Worm (Caenorhabditis elegans): ENCODE measurements around the gene tra-2.
A peak's percentile ranks its signal among the peaks of the same experiment; 100 is the strongest.

Gene tra-2

DNA sequence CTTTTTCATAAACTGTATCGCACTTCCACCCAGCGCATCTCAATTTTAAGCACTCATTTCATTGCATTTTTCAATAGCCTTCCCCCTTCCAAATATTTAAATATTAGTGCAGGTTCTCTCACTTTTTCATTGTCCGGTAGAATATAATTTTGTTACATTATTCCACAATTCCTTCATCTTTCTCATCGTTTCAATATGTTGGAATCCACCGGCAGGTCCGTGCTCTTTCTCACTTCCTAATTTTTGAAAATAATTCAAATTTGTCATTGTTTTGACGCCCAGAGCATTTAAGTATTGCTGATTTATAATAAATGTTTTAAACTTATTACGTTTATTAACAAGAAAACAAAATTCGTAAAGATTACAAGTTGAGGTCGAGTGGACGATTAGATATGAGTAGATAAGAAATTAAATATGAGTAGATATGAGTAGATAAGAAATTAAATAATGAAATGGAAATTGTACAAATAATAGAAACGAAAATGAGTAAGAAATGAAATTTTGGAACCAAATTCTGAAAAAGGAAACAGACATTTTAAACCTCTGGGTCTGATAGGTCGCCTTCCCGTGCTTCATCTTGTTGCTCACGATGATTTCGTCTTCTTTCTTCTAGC lies 10.3 kb downstream of the tra-2 start:
- no peak for TF ChIP-seq ref-1 (GFP tag; conservative IDR thresholded peaks at IDR 0.05)
- no peak for TF ChIP-seq T22C8.4 (GFP tag; IDR thresholded peaks at IDR 0.05)
- TF ChIP-seq med-1 (GFP tag; optimal IDR thresholded peaks at IDR 0.05; ENCODE audit: insufficient read depth) = no peak
- no peak for TF ChIP-seq ztf-23 (GFP tag; IDR thresholded peaks at IDR 0.05)
- TF ChIP-seq flt-1 (GFP tag; IDR thresholded peaks at IDR 0.05) = no peak
- no peak for TF ChIP-seq klf-2 (GFP tag; conservative IDR thresholded peaks at IDR 0.05)
- no peak for TF ChIP-seq cog-1 (tag; optimal IDR thresholded peaks at IDR 0.05)
- TF ChIP-seq tab-1 (GFP tag; IDR thresholded peaks at IDR 0.05) = no peak
- TF ChIP-seq ztf-29 (GFP tag; IDR thresholded peaks at IDR 0.05) = no peak

DNA sequence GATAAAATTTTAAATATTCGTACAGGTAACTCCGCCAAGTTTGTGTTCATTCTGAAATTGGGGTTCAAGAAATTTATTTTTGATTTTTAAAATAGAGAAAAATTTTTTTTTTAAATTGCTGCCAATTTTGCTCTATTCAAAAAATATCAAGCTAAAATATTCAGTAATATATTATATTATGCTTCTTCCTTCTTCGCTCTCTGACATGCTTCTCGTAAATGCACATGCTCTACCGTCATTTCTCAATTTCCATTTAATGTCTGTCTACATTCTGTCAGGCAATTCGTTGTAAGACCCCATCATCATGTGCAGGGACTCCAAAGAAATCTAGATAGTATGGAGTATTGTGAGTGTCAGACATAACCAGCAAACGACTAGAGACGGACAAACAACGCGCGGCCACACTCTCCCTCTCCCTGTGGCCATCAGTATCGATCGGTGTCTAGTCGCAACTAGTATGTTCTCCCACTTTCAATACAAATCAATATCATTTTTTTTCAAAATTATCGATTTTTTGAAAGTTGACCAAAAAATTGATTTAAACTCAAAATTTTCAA lies 14.1 kb downstream of the tra-2 start, which contains the start of the genes malt-1 and ceh-38:
malt-1 (minus strand) TSS at position 51 of the 557 bp plus-strand sequence.
ceh-38 (plus strand) TSS at position 277 of the 557 bp plus-strand sequence.
- peak; percentile 91 for TF ChIP-seq cog-1 (tag; optimal IDR thresholded peaks at IDR 0.05)
- TF ChIP-seq T22C8.4 (GFP tag; IDR thresholded peaks at IDR 0.05) = peak; percentile 100
- peak; percentile 70; the same call in 1 of the 2 replicates for TF ChIP-seq flt-1 (GFP tag; IDR thresholded peaks at IDR 0.05)
- no peak for TF ChIP-seq ref-1 (GFP tag; conservative IDR thresholded peaks at IDR 0.05)
- TF ChIP-seq klf-2 (GFP tag; conservative IDR thresholded peaks at IDR 0.05) = no peak

DNA sequence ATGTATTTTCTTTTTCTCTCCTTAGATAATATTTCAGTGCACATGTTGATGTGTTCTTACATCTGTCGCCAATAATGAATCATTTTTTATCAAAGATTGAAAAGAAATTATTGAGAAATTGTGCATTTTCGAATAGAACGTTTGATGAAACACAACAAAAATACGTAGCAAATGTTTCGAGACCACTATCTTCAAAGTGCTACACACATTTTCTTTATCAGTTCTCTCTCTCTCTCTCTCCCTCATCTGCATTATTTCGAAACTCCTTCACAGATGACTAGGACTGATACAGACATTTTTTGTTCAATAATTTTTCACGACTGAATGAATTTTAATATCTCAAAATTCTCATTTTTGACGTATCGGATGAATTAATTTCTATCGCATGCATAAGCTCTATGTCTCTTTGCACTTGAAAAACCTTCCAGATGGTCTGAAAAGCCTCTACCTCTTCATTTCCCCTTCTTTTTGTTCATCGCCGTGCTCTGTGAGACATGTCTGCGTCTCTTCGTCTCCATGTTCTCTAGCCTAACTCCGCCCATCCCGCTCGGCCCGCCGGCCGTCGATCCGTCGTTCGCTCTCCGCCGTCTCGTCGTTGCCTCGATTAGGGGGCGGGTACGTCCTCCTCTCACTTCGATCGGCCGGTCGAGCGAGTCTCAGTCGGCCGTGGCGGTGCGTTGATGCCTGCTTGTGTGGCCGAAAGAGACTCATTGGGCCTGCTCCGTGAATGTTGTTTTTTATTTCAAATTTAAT lies 22.0 kb downstream of the tra-2 start:
- TF ChIP-seq ztf-29 (GFP tag; IDR thresholded peaks at IDR 0.05) (0 out of 2 replicates have a peak, but pooled peaks have one; percentile 54), med-1 (GFP tag; optimal IDR thresholded peaks at IDR 0.05; ENCODE audit: insufficient read depth) (no peak), klf-2 (GFP tag; conservative IDR thresholded peaks at IDR 0.05) (no peak), ref-1 (GFP tag; conservative IDR thresholded peaks at IDR 0.05) (no peak), flt-1 (GFP tag; IDR thresholded peaks at IDR 0.05) (no peak), tab-1 (GFP tag; IDR thresholded peaks at IDR 0.05) (0 out of 2 replicates have a peak, but pooled peaks have one; percentile 12), ztf-23 (GFP tag; IDR thresholded peaks at IDR 0.05) (0 out of 2 replicates have a peak, but pooled peaks have one; percentile 21), cog-1 (tag; optimal IDR thresholded peaks at IDR 0.05) (peak; percentile 64), T22C8.4 (GFP tag; IDR thresholded peaks at IDR 0.05) (peak; percentile 46; the same call in 1 of the 2 replicates)

DNA sequence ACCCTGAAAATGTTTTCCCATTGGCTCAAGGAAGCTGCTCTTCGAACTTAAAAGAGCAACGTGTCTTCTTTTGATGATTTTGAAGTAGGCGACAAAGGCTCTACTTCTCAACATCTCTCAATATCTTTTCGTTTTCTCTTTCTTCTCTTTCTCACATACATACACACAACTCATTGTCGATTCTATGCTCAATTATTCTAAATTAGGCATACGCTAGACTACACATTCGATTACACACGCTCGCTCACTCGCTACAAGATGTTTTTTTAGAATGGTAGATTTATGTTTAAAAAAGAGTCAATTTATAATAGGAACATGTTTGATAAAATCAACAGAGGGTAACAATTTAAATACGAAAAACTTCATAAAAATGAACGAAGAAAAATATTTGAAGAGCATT lies 24.0 kb downstream of the tra-2 start:
- TF ChIP-seq klf-2 (GFP tag; conservative IDR thresholded peaks at IDR 0.05) (no peak), cog-1 (tag; optimal IDR thresholded peaks at IDR 0.05) (no peak), ref-1 (GFP tag; conservative IDR thresholded peaks at IDR 0.05) (no peak), tab-1 (GFP tag; IDR thresholded peaks at IDR 0.05) (no peak), med-1 (GFP tag; optimal IDR thresholded peaks at IDR 0.05; ENCODE audit: insufficient read depth) (no peak), ztf-23 (GFP tag; IDR thresholded peaks at IDR 0.05) (no peak), T22C8.4 (GFP tag; IDR thresholded peaks at IDR 0.05) (no peak), ztf-29 (GFP tag; IDR thresholded peaks at IDR 0.05) (no peak), flt-1 (GFP tag; IDR thresholded peaks at IDR 0.05) (no peak)

DNA sequence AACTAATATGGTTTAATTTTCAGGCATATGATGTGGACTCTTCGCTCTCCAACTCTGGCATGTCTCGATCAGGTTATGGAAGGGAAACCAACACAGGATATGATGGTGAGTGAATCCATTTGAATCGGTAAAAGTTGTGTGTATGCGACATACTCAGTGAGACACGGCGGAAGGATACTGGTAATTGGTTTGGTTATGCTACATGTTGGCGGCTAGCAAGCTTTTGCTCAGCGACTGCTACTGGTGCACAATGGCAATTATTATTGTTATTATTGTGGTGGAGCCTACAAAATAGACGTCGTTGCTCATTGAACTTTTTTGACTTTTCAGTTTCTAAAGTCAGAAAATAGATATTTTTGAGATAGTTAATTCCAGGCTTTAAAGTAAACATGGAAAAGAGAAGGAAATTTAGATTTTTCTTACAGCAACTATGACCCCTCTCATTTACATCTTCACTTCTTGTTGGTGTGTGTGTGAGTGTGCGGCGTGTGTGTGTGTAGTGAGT lies 24.7 kb downstream of the tra-2 start:
- TF ChIP-seq tab-1 (GFP tag; IDR thresholded peaks at IDR 0.05) (no peak), ztf-23 (GFP tag; IDR thresholded peaks at IDR 0.05) (no peak)

DNA sequence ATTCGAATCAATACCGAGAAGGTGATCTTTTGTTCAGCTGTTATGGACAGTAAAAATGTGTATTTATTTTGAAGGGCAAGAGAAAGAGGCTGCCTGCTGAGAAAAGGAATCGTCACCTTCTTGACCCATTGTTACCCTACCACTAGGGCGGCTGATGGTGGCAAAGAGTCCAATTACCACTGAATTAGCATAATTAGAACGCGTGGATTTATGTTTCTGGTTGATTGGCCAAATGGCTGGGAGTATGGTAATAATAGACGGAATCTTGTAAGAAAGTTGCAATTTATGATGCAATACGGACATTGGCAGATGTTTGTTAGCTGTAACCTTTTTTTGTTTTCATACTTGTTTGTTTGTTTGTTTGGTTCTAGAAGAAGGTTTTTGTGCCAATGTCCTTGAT lies 25.6 kb downstream of the tra-2 start:
- TF ChIP-seq tab-1 (GFP tag; IDR thresholded peaks at IDR 0.05) = peak; percentile 38; the same call in 1 of the 2 replicates
- no peak for TF ChIP-seq ztf-29 (GFP tag; IDR thresholded peaks at IDR 0.05)
- 0 out of 2 replicates have a peak, but pooled peaks have one; percentile 7 for TF ChIP-seq flt-1 (GFP tag; IDR thresholded peaks at IDR 0.05)
- TF ChIP-seq ref-1 (GFP tag; conservative IDR thresholded peaks at IDR 0.05) = no peak

DNA sequence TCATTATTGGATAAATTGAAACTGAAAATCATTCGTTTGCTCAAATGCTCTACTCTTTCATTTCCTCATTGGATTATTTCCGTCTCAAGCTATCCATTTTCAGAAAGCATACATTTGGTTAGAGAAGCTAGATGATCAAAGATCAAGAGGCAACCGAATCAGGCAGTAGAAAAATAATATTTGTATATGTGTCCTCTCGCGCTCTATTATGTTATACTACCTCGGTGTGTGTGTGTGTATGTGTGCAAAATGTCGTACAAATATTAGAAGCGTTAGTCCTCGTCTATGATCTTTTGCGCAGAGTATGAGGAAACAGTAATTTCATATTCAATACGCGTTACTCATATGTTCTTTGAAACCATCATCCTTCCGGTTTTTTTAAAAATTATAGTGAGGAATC lies 28.4 kb downstream of the tra-2 start:
- TF ChIP-seq T22C8.4 (GFP tag; IDR thresholded peaks at IDR 0.05) (no peak), cog-1 (tag; optimal IDR thresholded peaks at IDR 0.05) (no peak), med-1 (GFP tag; optimal IDR thresholded peaks at IDR 0.05; ENCODE audit: insufficient read depth) (peak; percentile 9)

DNA sequence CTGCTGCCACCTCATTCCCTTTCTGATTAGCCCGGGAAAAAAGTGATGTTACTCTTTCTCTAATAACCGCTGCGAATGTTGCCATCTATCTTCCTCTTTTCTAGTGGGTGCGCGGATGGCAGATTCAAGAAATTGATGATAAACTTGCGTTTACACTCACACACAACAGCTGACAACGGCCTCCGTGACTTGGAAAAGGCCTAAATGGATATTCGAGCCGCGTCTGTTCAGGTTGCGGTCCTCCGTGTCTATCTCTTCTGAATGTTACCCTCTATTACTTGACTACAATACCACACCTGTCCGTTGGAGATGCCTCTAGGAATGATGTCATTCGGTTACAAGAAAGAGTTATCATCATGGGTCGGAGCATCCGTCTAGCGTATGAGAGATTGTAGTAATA lies 28.9 kb downstream of the tra-2 start:
- TF ChIP-seq ztf-29 (GFP tag; IDR thresholded peaks at IDR 0.05) = no peak
- TF ChIP-seq cog-1 (tag; optimal IDR thresholded peaks at IDR 0.05) = no peak
- TF ChIP-seq T22C8.4 (GFP tag; IDR thresholded peaks at IDR 0.05) = no peak
- no peak for TF ChIP-seq tab-1 (GFP tag; IDR thresholded peaks at IDR 0.05)
- TF ChIP-seq ref-1 (GFP tag; conservative IDR thresholded peaks at IDR 0.05) = no peak
- TF ChIP-seq ztf-23 (GFP tag; IDR thresholded peaks at IDR 0.05) = no peak
- no peak for TF ChIP-seq klf-2 (GFP tag; conservative IDR thresholded peaks at IDR 0.05)

DNA sequence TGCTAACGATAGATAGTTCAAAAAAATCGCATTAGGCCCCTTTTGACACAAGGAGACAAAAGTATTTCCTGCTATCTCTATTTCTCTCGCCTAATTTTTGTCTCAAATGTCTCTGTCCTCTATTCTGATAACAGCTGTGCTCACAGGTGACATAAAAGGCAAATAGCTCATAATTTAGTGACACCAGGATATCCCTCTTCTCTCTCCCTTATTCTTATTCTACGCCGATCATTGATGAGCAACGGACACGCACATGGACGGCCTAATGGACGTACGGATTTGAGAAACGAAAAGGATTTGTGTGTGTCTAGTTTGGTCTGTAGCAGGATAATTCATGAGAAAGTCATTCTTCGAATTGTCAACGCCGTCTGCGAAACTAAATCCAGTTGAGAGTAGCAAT lies 29.5 kb downstream of the tra-2 start:
- TF ChIP-seq ztf-29 (GFP tag; IDR thresholded peaks at IDR 0.05) (no peak), flt-1 (GFP tag; IDR thresholded peaks at IDR 0.05) (no peak), ref-1 (GFP tag; conservative IDR thresholded peaks at IDR 0.05) (no peak), cog-1 (tag; optimal IDR thresholded peaks at IDR 0.05) (no peak), klf-2 (GFP tag; conservative IDR thresholded peaks at IDR 0.05) (no peak), T22C8.4 (GFP tag; IDR thresholded peaks at IDR 0.05) (no peak), ztf-23 (GFP tag; IDR thresholded peaks at IDR 0.05) (no peak), tab-1 (GFP tag; IDR thresholded peaks at IDR 0.05) (no peak), med-1 (GFP tag; optimal IDR thresholded peaks at IDR 0.05; ENCODE audit: insufficient read depth) (no peak)
